Fruit fly (Drosophila melanogaster) Kc167 (cell line): ENCODE results near the gene Eip74EF.

Source experiments
- Myc ChIP-seq: fragments of >200 bp; optimal IDR thresholded peaks from 2 replicates; lab custom pipeline; 2017; ENCODE audit warnings: missing external identifiers
- Sin3A ChIP-seq: fragments of >200 bp; optimal IDR thresholded peaks from 2 replicates; lab custom pipeline; 2018; ENCODE audit warnings: missing external identifiers
- psq ChIP-seq: fragments of >200 bp; optimal IDR thresholded peaks from 2 replicates; lab custom pipeline; 2017; ENCODE audit warnings: missing external identifiers
- ttk ChIP-seq: sonication (Bioruptor generic); optimal IDR thresholded peaks from 2 replicates; lab custom pipeline; 2017; ENCODE audit warnings: missing external identifiers

dm6 chr3L:17590049-17590448 lies 29.1 kb downstream of the Eip74EF start:
- TF ChIP-seq ttk, result no peak
- TF ChIP-seq psq (lab: Kevin White, UChicago), result no peak
- TF ChIP-seq Sin3A (lab: Kevin White, UChicago), result no peak
- no peak for TF ChIP-seq Myc (lab: Kevin White, UChicago)
